Fruit fly (Drosophila melanogaster): ENCODE results near the gene odd.
A peak's percentile ranks its signal among the peaks of the same experiment; 100 is the strongest.

Gene odd

DNA sequence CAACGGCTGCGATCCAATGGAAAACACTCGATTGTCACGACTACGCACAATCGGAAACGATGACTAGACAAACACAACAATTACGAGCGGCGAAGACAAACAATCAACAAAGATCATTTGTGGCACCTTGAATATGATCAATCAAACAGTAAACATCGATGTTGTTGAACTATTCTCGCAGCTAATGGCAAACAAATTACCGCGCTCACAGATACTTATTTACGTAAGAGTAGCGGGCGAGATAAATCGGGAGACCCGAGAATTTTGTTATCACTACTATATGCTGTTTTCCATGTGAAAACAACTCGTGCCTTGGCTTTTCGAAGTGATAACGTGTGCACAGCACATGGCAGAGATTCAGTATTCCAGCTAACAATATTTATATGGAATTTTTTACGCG is 22.3 kb upstream of the odd start:
- no peak for TF ChIP-seq Myc (optimal IDR thresholded peaks at IDR 0.05)
- no peak for TF ChIP-seq usp (GFP tag; optimal IDR thresholded peaks at IDR 0.05)

DNA sequence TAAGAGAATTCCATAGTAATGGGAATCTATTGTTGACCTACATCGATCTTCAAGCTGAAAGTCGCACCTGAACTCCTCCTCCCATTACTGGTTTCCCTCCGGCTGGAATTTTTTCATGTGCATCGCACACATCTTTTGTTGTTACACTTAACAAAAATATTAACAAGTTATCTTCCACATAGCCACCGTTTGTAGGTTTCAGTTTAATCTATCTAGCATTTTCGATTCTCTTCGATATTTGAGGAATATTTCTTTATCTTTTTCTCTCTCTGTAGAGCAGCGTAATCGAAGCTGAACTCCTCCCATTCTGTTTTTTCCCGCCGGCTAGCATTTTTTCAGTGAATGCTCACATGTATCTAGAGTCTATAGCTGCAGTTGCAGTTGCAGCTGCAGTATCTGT is 18.2 kb upstream of the odd start:
- no peak for TF ChIP-seq psq (GFP tag; optimal IDR thresholded peaks at IDR 0.05)
- no peak for TF ChIP-seq Sp1 (GFP tag; optimal IDR thresholded peaks at IDR 0.05)
- no peak for TF ChIP-seq tai (GFP tag; optimal IDR thresholded peaks at IDR 0.05)

DNA sequence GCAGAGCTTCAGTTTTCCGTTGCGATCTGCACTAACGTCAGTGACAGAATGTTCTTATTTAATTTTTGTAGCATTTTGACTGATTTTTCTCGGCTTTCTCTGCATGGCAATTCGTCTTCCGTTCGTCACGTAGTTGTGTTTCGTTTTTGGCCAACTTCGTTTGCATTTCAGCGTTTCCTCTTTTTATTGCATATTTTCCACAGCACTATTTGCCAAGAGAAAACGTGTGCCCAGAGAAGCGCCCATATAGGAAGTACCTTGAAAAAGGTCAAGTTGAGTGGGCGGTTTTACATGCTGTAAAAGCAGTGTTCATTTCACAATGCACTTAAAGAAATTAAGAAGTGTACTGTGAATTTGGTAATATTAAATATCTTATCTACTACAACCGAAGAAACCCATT is 15.0 kb upstream of the odd start, which contains the start of gene CG15418:
Gene CG15418 (minus strand): TSS at position 101 of the 400 bp plus-strand sequence.
- no peak for TF ChIP-seq br (GFP tag; optimal IDR thresholded peaks at IDR 0.05)
- no peak for TF ChIP-seq sage (GFP tag; optimal IDR thresholded peaks at IDR 0.05)
- no peak for TF ChIP-seq Hnf4 (GFP tag; optimal IDR thresholded peaks at IDR 0.05)
- no peak for TF ChIP-seq Abd-B (GFP tag; optimal IDR thresholded peaks at IDR 0.05)
- TF ChIP-seq pan (optimal IDR thresholded peaks at IDR 0.05), result no peak
- no peak for TF ChIP-seq lola (GFP tag; optimal IDR thresholded peaks at IDR 0.05)
- TF ChIP-seq CG32264 (GFP tag; optimal IDR thresholded peaks at IDR 0.05), result no peak
- TF ChIP-seq GATAd (GFP tag; optimal IDR thresholded peaks at IDR 0.05), result no peak
- no peak for TF ChIP-seq ey (GFP tag; optimal IDR thresholded peaks at IDR 0.05)
- no peak for TF ChIP-seq Hr78 (GFP tag; optimal IDR thresholded peaks at IDR 0.05)
- TF ChIP-seq HLH106 (tag; optimal IDR thresholded peaks at IDR 0.05), result no peak
- TF ChIP-seq Vsx2 (GFP tag; optimal IDR thresholded peaks at IDR 0.05; ENCODE audit: partially characterized antibody), result no peak
- TF ChIP-seq fru (GFP tag; optimal IDR thresholded peaks at IDR 0.05), result no peak
- TF ChIP-seq Dfd (GFP tag; optimal IDR thresholded peaks at IDR 0.05), result no peak
- TF ChIP-seq Myc (optimal IDR thresholded peaks at IDR 0.05), result no peak
- TF ChIP-seq sv (GFP tag; optimal IDR thresholded peaks at IDR 0.05), result no peak
- no peak for TF ChIP-seq N (GFP tag; optimal IDR thresholded peaks at IDR 0.05)
- TF ChIP-seq CG9705 (GFP tag; optimal IDR thresholded peaks at IDR 0.05), result no peak

DNA sequence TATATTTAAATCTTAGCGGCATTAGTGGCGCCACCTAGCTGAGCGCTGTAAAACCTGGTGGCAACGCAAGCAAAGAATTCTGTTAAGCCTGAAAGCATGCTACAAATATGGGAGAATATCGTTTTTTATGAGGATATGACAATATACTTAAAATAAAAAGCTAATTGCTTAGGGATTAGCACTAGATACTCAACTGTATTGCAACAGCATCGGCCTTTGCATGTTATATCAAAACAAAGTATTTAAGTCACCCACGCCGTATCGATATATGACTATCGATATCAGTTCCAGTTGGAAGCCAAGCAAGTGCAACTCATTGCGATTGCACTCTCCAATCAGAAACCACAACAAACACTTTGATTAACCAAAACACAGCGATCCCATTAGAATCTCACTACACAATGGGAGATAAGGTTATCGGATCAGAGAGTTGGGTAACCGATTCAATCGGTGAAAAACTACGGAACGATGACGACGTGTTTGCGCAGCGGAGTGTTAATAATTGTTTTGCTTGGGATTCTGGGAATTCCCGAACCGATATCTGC is 12.3 kb upstream of the odd start, which contains the start of gene Ugt36A1:
Gene Ugt36A1 (plus strand): TSS at position 280 of the 545 bp plus-strand sequence.
- TF ChIP-seq br (GFP tag; optimal IDR thresholded peaks at IDR 0.05), result no peak
- TF ChIP-seq Myc (optimal IDR thresholded peaks at IDR 0.05), result peak; percentile 72
- no peak for TF ChIP-seq Rel (GFP tag; optimal IDR thresholded peaks at IDR 0.05)
- peak; percentile 94 for TF ChIP-seq Rel (tag; optimal IDR thresholded peaks at IDR 0.05)

DNA sequence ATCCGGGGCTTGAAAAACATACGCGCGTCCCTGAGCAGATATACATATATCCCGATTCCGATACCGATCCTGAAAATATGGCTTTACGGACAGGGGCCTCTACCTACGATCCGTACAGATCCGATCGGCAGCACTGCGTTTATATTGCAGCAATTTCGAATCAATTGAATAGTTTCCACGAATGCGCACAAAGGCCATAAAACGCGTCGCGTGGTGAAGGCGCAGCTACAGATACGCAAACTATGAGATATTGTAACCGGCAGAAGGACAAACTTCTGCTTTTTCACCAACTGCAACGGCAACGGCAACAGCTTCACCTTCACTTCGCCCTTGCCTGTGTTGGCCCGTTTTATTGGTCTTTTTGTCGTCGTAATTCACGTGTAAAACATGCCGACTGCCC is 8.6 kb upstream of the odd start:
- no peak for TF ChIP-seq Hr83 (GFP tag; optimal IDR thresholded peaks at IDR 0.05; ENCODE audit: poor library complexity, severe bottlenecking)
- no peak for TF ChIP-seq HLH106 (tag; optimal IDR thresholded peaks at IDR 0.05)

DNA sequence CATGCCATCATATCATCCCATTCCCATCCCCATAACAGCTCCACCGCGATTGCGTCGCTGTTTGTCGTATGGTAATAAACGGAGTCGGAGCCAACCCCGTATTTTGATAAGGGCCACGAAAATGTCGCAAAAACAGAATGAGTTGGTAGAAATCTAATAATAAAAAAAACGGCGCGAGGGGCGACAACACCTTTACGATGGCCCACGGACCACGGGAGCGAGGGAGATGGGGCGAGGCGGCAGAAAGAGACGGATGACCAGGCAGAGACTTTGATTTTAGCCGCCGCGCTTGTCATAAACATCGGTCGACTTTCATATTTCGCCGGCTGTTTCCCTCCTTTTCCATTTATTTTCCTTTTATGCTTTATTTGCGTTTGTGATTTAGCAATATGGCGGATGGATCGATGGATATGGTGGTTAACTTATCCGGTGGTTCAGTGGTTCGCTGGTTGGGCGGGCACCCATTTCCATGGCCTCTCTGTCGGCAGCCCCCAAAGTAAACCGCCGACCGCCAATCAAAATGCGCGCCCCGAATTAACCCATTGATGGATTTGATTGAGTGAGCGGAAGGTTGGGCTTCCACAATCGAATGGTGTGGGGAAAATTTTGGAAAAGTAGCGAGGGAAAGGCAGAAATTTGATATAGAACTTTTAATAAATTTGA is 5.3 kb upstream of the odd start:
- TF ChIP-seq Dif (GFP tag; optimal IDR thresholded peaks at IDR 0.05; ENCODE audit: partially characterized antibody) (no peak), h (GFP tag; optimal IDR thresholded peaks at IDR 0.05) (peak; percentile 0), Sp1 (GFP tag; optimal IDR thresholded peaks at IDR 0.05) (peak; percentile 10), rgr (GFP tag; optimal IDR thresholded peaks at IDR 0.05) (no peak), tai (GFP tag; optimal IDR thresholded peaks at IDR 0.05) (no peak), Jra (GFP tag; optimal IDR thresholded peaks at IDR 0.05) (no peak)

DNA sequence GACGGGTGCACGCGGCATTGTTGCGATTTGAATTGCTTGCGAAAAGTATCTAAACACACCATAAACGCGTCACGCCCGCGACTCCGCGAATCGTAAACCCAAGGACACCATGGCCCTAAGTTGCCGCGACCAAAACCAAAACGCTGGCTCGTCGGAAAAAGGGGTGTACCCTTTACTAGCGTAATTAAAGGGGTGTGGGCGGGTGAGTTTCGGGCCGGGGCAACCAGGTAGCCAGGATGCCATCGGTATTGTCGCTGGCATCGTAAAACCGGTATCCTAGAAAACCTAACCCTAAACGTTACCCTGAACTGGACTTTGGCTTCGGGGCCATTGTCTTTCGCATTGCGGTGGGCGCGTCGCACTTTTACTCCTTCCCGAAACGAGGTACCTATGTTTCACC is 4.1 kb upstream of the odd start:
- TF ChIP-seq Hnf4 (GFP tag; optimal IDR thresholded peaks at IDR 0.05) (no peak), ey (GFP tag; optimal IDR thresholded peaks at IDR 0.05) (no peak), Hr83 (GFP tag; optimal IDR thresholded peaks at IDR 0.05; ENCODE audit: poor library complexity, severe bottlenecking) (no peak), Sp1 (GFP tag; optimal IDR thresholded peaks at IDR 0.05) (no peak), jim (GFP tag; optimal IDR thresholded peaks at IDR 0.05) (no peak), Jra (GFP tag; optimal IDR thresholded peaks at IDR 0.05) (no peak), OdsH (GFP tag; optimal IDR thresholded peaks at IDR 0.05) (no peak), Myc (optimal IDR thresholded peaks at IDR 0.05) (no peak), CG32264 (GFP tag; optimal IDR thresholded peaks at IDR 0.05) (no peak), woc (GFP tag; optimal IDR thresholded peaks at IDR 0.05) (no peak), Vsx2 (GFP tag; optimal IDR thresholded peaks at IDR 0.05; ENCODE audit: partially characterized antibody) (no peak), Mio (GFP tag; optimal IDR thresholded peaks at IDR 0.05) (no peak), brk (GFP tag; optimal IDR thresholded peaks at IDR 0.05) (no peak)
